Worm (Caenorhabditis elegans) whole organism, late embryonic: ENCODE data around the gene spe-41.

ENCODE experiments used
- F13H6.1 ChIP-seq: sonication (generic microtip); optimal IDR thresholded peaks from 2 replicates; lab custom pipeline; 2016; ENCODE audit warnings: missing genetic modification characterization, missing compliant biosample characterization
- ahr-1 ChIP-seq: sonication (generic microtip); optimal IDR thresholded peaks from 2 replicates; lab custom pipeline; 2016; ENCODE audit warnings: missing genetic modification characterization, missing compliant biosample characterization
- ceh-18 ChIP-seq: sonication (generic microtip); optimal IDR thresholded peaks from 2 replicates; lab custom pipeline; 2016; ENCODE audit warnings: missing genetic modification characterization, missing compliant biosample characterization
- ceh-19 ChIP-seq: fragments of 200-800 bp; sonication (Bioruptor generic); optimal IDR thresholded peaks from 2 replicates; lab custom pipeline; 2018; ENCODE audit warnings: mild to moderate bottlenecking, missing genetic modification characterization, missing compliant biosample characterization
- ceh-2 ChIP-seq: sonication (generic microtip); optimal IDR thresholded peaks from 2 replicates; lab custom pipeline; 2016; ENCODE audit warnings: missing genotype, missing genetic modification characterization, missing compliant biosample characterization
- ceh-22 ChIP-seq: sonication (generic microtip); optimal IDR thresholded peaks from 2 replicates; lab custom pipeline; 2017; ENCODE audit warnings: missing biosample characterization, missing genetic modification characterization
- ceh-24 ChIP-seq: sonication (generic microtip); optimal IDR thresholded peaks from 2 replicates; lab custom pipeline; 2016; ENCODE audit warnings: mild to moderate bottlenecking, missing genetic modification characterization, missing compliant biosample characterization
- ceh-30 ChIP-seq: fragments of 150-350 bp; optimal IDR thresholded peaks from 2 replicates; lab custom pipeline; 2014; ENCODE audit warnings: missing biosample characterization, missing genetic modification characterization
- ceh-31 ChIP-seq: sonication (generic microtip); optimal IDR thresholded peaks from 2 replicates; lab custom pipeline; 2016; ENCODE audit warnings: missing genetic modification characterization, missing compliant biosample characterization
- ceh-34 ChIP-seq: sonication (generic microtip); optimal IDR thresholded peaks from 2 replicates; lab custom pipeline; 2016; ENCODE audit warnings: mild to moderate bottlenecking, missing genetic modification characterization, missing compliant biosample characterization
- ceh-45 ChIP-seq: fragments of 200-800 bp; sonication (Bioruptor generic); IDR thresholded peaks from 2 replicates; pipeline ENCODE4 v1.3.6; 2022; ENCODE audit warnings: missing genetic modification reagents, missing genetic modification characterization, missing compliant biosample characterization
- ceh-48 ChIP-seq: sonication (generic microtip); optimal IDR thresholded peaks from 2 replicates; lab custom pipeline; 2016; ENCODE audit warnings: missing genetic modification characterization, inconsistent platforms, missing compliant biosample characterization
- ceh-9 ChIP-seq: sonication (generic microtip); optimal IDR thresholded peaks from 2 replicates; lab custom pipeline; 2016; ENCODE audit warnings: mild to moderate bottlenecking, missing genetic modification characterization, inconsistent platforms, missing compliant biosample characterization
- che-1 ChIP-seq: sonication (generic microtip); optimal IDR thresholded peaks from 2 replicates; lab custom pipeline; 2016; ENCODE audit warnings: mild to moderate bottlenecking, missing genetic modification characterization, missing compliant biosample characterization
- dmd-4 ChIP-seq: sonication (generic microtip); optimal IDR thresholded peaks from 2 replicates; lab custom pipeline; 2016; ENCODE audit warnings: borderline replicate concordance, missing genetic modification characterization, missing compliant biosample characterization
- dve-1 ChIP-seq: sonication (generic microtip); optimal IDR thresholded peaks from 2 replicates; lab custom pipeline; 2017; ENCODE audit warnings: antibody characterized with exemption, mild to moderate bottlenecking, missing genetic modification characterization, missing compliant biosample characterization
- elt-2 ChIP-seq: sonication (generic microtip); optimal IDR thresholded peaks from 2 replicates; lab custom pipeline; 2016; ENCODE audit warnings: missing genetic modification reagents, missing genetic modification characterization, missing compliant biosample characterization
- elt-4 ChIP-seq: sonication (generic microtip); optimal IDR thresholded peaks from 2 replicates; lab custom pipeline; 2016; ENCODE audit warnings: missing genetic modification characterization, missing compliant biosample characterization
- ets-4 ChIP-seq: sonication (generic microtip); optimal IDR thresholded peaks from 2 replicates; lab custom pipeline; 2016; ENCODE audit warnings: missing genetic modification characterization, missing compliant biosample characterization
- eyg-1 ChIP-seq: sonication (generic microtip); optimal IDR thresholded peaks from 2 replicates; lab custom pipeline; 2016; ENCODE audit warnings: missing genotype, missing genetic modification characterization, missing compliant biosample characterization
- fax-1 ChIP-seq: sonication (generic microtip); optimal IDR thresholded peaks from 2 replicates; lab custom pipeline; 2016; ENCODE audit warnings: missing genotype, missing genetic modification characterization, missing compliant biosample characterization
- fkh-10 ChIP-seq: fragments of 150-350 bp; optimal IDR thresholded peaks from 2 replicates; lab custom pipeline; 2014; ENCODE audit warnings: missing biosample characterization, missing genetic modification reagents, missing genetic modification characterization
- gmeb-2 ChIP-seq: sonication (generic microtip); optimal IDR thresholded peaks from 2 replicates; lab custom pipeline; 2016; ENCODE audit warnings: missing genetic modification characterization, inconsistent platforms, missing compliant biosample characterization
- hlh-13 ChIP-seq: fragments of 200-800 bp; sonication (Bioruptor generic); optimal IDR thresholded peaks from 2 replicates; lab custom pipeline; 2018; ENCODE audit warnings: mild to moderate bottlenecking, missing genetic modification characterization, missing compliant biosample characterization
- hlh-8 ChIP-seq: sonication (generic microtip); optimal IDR thresholded peaks from 2 replicates; lab custom pipeline; 2016; ENCODE audit warnings: missing genotype, missing genetic modification characterization, missing compliant biosample characterization
- madf-2 ChIP-seq: sonication (generic microtip); optimal IDR thresholded peaks from 2 replicates; lab custom pipeline; 2017; ENCODE audit warnings: missing genetic modification characterization, missing compliant biosample characterization
- mec-3 ChIP-seq: sonication (generic microtip); optimal IDR thresholded peaks from 2 replicates; lab custom pipeline; 2016; ENCODE audit warnings: borderline replicate concordance, missing genetic modification characterization, missing compliant biosample characterization
- nfya-1 ChIP-seq: sonication (generic microtip); optimal IDR thresholded peaks from 2 replicates; lab custom pipeline; 2017; ENCODE audit warnings: missing genetic modification characterization, mild to moderate bottlenecking, missing compliant biosample characterization, antibody characterized with exemption, moderate library complexity
- nhr-232 ChIP-seq: sonication (generic microtip); optimal IDR thresholded peaks from 2 replicates; lab custom pipeline; 2016; ENCODE audit warnings: missing genetic modification characterization, missing compliant biosample characterization
- odd-2 ChIP-seq: sonication (generic microtip); optimal IDR thresholded peaks from 2 replicates; lab custom pipeline; 2017; ENCODE audit warnings: antibody characterized with exemption, mild to moderate bottlenecking, missing genetic modification characterization, missing compliant biosample characterization
- pat-9 ChIP-seq: fragments of 200-800 bp; sonication (Bioruptor generic); optimal IDR thresholded peaks from 2 replicates; lab custom pipeline; 2018; ENCODE audit warnings: mild to moderate bottlenecking, missing genetic modification characterization, moderate library complexity, missing compliant biosample characterization
- pha-4 ChIP-seq: fragments of 150-350 bp; optimal IDR thresholded peaks from 2 replicates; lab custom pipeline; 2018; ENCODE audit warnings: missing biosample characterization, missing genetic modification reagents, missing genetic modification characterization
- pqm-1 ChIP-seq: sonication (generic microtip); optimal IDR thresholded peaks from 2 replicates; lab custom pipeline; 2016; ENCODE audit warnings: missing genetic modification characterization, missing compliant biosample characterization
- pros-1 ChIP-seq: fragments of 150-350 bp; optimal IDR thresholded peaks from 2 replicates; lab custom pipeline; 2014; ENCODE audit warnings: missing biosample characterization, missing genetic modification reagents, missing genetic modification characterization
- ref-2 ChIP-seq: sonication (generic microtip); optimal IDR thresholded peaks from 2 replicates; lab custom pipeline; 2016; ENCODE audit warnings: missing genetic modification characterization, missing compliant biosample characterization
- rnt-1 ChIP-seq: sonication (generic microtip); optimal IDR thresholded peaks from 2 replicates; lab custom pipeline; 2016; ENCODE audit warnings: missing genetic modification characterization, missing compliant biosample characterization
- sdc-2 ChIP-seq: sonication (generic microtip); optimal IDR thresholded peaks from 2 replicates; lab custom pipeline; 2016; ENCODE audit warnings: missing genotype, missing genetic modification characterization, missing compliant biosample characterization
- sox-2 ChIP-seq: fragments of 200-800 bp; sonication (Bioruptor generic); IDR thresholded peaks from 2 replicates; pipeline ENCODE4 v1.3.6; 2022; ENCODE audit warnings: missing genetic modification reagents, missing genetic modification characterization, missing compliant biosample characterization
- sox-4 ChIP-seq: sonication (generic microtip); optimal IDR thresholded peaks from 2 replicates; lab custom pipeline; 2017; ENCODE audit warnings: mild to moderate bottlenecking, missing genetic modification characterization, inconsistent platforms, missing compliant biosample characterization
- syd-9 ChIP-seq: sonication (generic microtip); optimal IDR thresholded peaks from 2 replicates; lab custom pipeline; 2016; ENCODE audit warnings: mild to moderate bottlenecking, missing genetic modification characterization, moderate library complexity, missing compliant biosample characterization
- tbx-7 ChIP-seq: sonication (generic microtip); optimal IDR thresholded peaks from 2 replicates; lab custom pipeline; 2016; ENCODE audit warnings: missing genotype, missing genetic modification characterization, missing compliant biosample characterization
- unc-3 ChIP-seq, 2 experiments: fragments of 200-800 bp in 1 of 2; sonication (Bioruptor generic) in 1 of 2; sonication (generic microtip) in 1 of 2; conservative IDR thresholded peaks in 1 of 2; optimal IDR thresholded peaks in 1 of 2; 2 replicates each; pipeline versions ENCODE4 v1.3.6 to Lab custom; 2016 to 2022; ENCODE audit warnings: missing compliant biosample characterization in 2 of 2, missing genetic modification characterization in 2 of 2, missing genetic modification reagents in 1 of 2
- unc-42 ChIP-seq: sonication (generic microtip); optimal IDR thresholded peaks from 2 replicates; lab custom pipeline; 2016; ENCODE audit warnings: missing genotype, missing genetic modification characterization, missing compliant biosample characterization
- unc-86 ChIP-seq: sonication (generic microtip); optimal IDR thresholded peaks from 2 replicates; lab custom pipeline; 2016; ENCODE audit warnings: missing genetic modification characterization, missing compliant biosample characterization
- zip-5 ChIP-seq: sonication (generic microtip); optimal IDR thresholded peaks from 2 replicates; lab custom pipeline; 2016; ENCODE audit warnings: missing genetic modification characterization, missing compliant biosample characterization

spe-41 gene

DNA sequence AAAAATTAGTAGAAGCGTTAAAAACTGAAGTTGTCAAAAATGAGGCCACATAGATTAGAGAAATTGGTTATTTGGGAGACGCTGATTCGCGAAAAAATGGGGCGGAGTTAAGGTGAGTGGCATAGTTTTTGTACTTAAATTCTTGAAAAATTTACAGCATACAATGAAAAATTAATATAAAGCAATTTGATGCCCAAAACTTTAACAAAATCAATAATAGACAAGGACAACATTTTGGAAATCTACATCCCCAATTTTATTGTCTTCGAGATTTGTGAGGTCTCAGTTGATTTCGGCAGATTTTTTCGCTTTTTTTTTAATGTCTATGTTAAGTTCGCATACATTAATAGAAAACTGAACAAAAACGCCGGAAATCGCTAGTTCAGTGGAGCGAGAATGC, 32.2 kb upstream of the spe-41 start (continued):
- TF ChIP-seq unc-86 (tag; lab: Kevin White, UChicago), result peak; percentile 82
- no peak for TF ChIP-seq ceh-30 (tag; lab: Kevin White, UChicago)
- TF ChIP-seq madf-2 (tag; lab: Kevin White, UChicago), result no peak
- TF ChIP-seq ahr-1 (tag; lab: Kevin White, UChicago), result peak; percentile 90
- peak; percentile 43 for TF ChIP-seq gmeb-2 (tag; lab: Kevin White, UChicago)
- no peak for TF ChIP-seq nhr-232 (tag; lab: Kevin White, UChicago)
- peak; percentile 96 for TF ChIP-seq mec-3 (tag; lab: Kevin White, UChicago)
- TF ChIP-seq hlh-13, result no peak
- TF ChIP-seq che-1, result peak; percentile 36
- TF ChIP-seq fax-1 (tag; lab: Kevin White, UChicago), result peak; percentile 95
- TF ChIP-seq pat-9 (tag; lab: Kevin White, UChicago), result no peak
- TF ChIP-seq ceh-9 (tag; lab: Kevin White, UChicago), result no peak
- TF ChIP-seq eyg-1 (tag; lab: Kevin White, UChicago), result peak; percentile 51
- TF ChIP-seq unc-3 (GFP tag; conservative IDR thresholded peaks at IDR 0.05; lab: Robert Waterston, UW), result no peak
- peak; percentile 88 for TF ChIP-seq unc-3 (tag; optimal IDR thresholded peaks at IDR 0.05; lab: Kevin White, UChicago)
- TF ChIP-seq ceh-19 (GFP tag; lab: Kevin White, UChicago), result peak; percentile 59
- TF ChIP-seq odd-2 (tag; lab: Kevin White, UChicago), result no peak
- peak; percentile 79 for TF ChIP-seq F13H6.1 (tag; lab: Kevin White, UChicago)
- no peak for TF ChIP-seq fkh-10 (GFP tag; lab: Kevin White, UChicago)

DNA sequence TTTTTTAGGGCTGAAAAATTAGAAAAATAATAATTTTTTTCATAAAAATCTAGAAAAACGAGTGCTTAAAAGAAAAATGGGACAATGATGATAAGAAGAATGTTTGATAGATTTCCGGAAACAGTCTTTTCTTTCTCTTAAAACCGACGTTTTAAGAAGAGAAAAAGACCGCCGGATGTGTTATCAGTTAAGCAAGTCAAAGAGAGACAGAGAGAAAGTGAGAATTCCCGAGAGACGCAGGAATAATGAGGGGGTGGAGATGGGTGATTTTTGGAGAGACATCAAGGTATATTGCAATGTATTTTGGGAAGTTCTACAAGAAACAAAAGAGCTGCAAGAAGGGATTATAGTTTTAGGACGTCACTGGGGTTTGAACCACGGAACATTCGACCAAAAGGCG, 31.5 kb upstream of the spe-41 start, which contains the start of gene C34C12.9:
C34C12.9 (minus strand) TSS at position 16 of the 400 bp plus-strand sequence.
- no peak for TF ChIP-seq nfya-1 (tag; lab: Kevin White, UChicago)
- no peak for TF ChIP-seq ceh-48 (tag; lab: Kevin White, UChicago)
- TF ChIP-seq ceh-9 (tag; lab: Kevin White, UChicago), result no peak

DNA sequence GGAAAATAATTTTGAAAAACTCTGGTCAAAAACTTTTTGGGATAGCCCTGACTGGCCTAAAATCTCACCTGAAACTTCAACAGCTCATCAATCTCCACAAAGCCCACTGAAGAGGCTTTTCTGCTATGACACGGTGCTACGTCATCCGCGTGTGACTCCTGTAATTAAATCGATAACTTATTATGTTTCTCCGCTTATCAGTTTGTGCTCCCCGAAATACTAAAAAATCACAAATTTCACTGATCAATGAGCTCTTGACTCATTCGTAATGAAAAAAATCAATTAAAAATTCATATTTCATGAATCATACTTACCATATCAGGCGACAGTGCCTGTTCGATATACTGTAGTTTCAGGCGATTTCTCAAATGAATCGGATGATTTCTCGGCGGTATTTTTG, 31.0 kb upstream of the spe-41 start:
- TF ChIP-seq dve-1 (tag; lab: Kevin White, UChicago) (no peak), rnt-1 (no peak), ceh-24 (tag; lab: Kevin White, UChicago) (no peak), ceh-2 (no peak), ceh-45 (GFP tag; lab: Robert Waterston, UW) (no peak)

DNA sequence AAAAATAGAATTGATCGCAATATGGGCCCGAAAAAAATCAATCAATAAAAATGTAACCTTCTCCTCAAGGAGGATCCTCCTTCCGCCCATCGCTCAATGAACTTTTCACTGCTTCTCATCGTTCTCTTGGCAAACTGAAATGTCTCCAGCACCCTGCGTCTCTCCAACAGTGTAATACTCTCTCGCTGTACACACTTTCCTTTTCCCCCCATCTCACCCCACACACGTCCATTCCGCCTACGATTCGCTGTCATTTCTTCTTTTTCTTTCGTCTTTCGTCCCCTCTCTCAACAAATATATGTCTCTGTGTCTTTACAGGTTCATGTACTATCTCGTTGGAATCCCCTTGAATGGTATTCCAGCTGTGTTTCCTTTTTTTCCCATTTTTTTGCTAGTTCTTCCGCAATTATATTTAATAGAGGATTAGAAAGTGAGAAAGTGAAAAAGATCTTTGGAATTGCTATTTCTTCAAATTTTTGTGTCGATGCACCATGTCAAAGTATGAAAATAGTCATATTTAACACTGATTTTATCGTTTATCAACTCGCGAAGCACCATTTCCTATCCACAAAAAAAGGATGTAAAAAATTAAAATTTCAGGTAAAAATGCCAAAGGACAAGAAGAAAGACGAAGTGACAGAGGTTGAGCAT, 27.5 kb upstream of the spe-41 start, which contains the start of gene rsu-1:
rsu-1 (plus strand) TSS at position 601 of the 651 bp plus-strand sequence.
- peak; percentile 48 for TF ChIP-seq sdc-2 (tag; lab: Kevin White, UChicago)
- peak; percentile 56 for TF ChIP-seq ceh-34 (tag; lab: Kevin White, UChicago)
- TF ChIP-seq ceh-2, result peak; percentile 47
- no peak for TF ChIP-seq sox-2 (GFP tag; lab: Robert Waterston, UW)
- TF ChIP-seq fkh-10 (GFP tag; lab: Kevin White, UChicago), result no peak
- TF ChIP-seq dmd-4 (tag; lab: Kevin White, UChicago), result no peak
- TF ChIP-seq ets-4 (tag; lab: Kevin White, UChicago), result no peak
- TF ChIP-seq ceh-18 (tag; lab: Kevin White, UChicago), result peak; percentile 64
- peak; percentile 7 for TF ChIP-seq elt-2 (tag; lab: Kevin White, UChicago)
- no peak for TF ChIP-seq sox-4
- TF ChIP-seq pros-1 (tag; lab: Kevin White, UChicago), result no peak
- TF ChIP-seq ceh-48 (tag; lab: Kevin White, UChicago), result no peak
- no peak for TF ChIP-seq ceh-22
- TF ChIP-seq elt-4 (tag; lab: Kevin White, UChicago), result no peak
- no peak for TF ChIP-seq ahr-1 (tag; lab: Kevin White, UChicago)
- TF ChIP-seq zip-5 (tag; lab: Kevin White, UChicago), result no peak
- TF ChIP-seq pqm-1 (tag; lab: Kevin White, UChicago), result no peak
- TF ChIP-seq eyg-1 (tag; lab: Kevin White, UChicago), result no peak
- no peak for TF ChIP-seq ceh-9 (tag; lab: Kevin White, UChicago)
- no peak for TF ChIP-seq tbx-7 (tag; lab: Kevin White, UChicago)
- TF ChIP-seq pha-4 (tag; lab: Kevin White, UChicago), result no peak
- no peak for TF ChIP-seq syd-9 (tag; lab: Kevin White, UChicago)
- no peak for TF ChIP-seq hlh-8
- peak; percentile 16 for TF ChIP-seq unc-42 (tag; lab: Kevin White, UChicago)
- TF ChIP-seq ceh-31 (tag; lab: Kevin White, UChicago), result peak; percentile 64
- no peak for TF ChIP-seq nhr-232 (tag; lab: Kevin White, UChicago)
- peak; percentile 71 for TF ChIP-seq ref-2 (tag; lab: Kevin White, UChicago)
